Fruit fly (Drosophila melanogaster) whole organism, pupa: ENCODE data around the gene Rac2.

Experiments used
- CG10348 ChIP-seq: fragments of 200-800 bp; sonication (Bioruptor generic); IDR thresholded peaks from 2 replicates; pipeline ENCODE4 v1.3.6; 2022; ENCODE audit warnings: missing biosample characterization, missing genetic modification characterization
- CG12605 ChIP-seq: fragments of 200-800 bp; sonication (Bioruptor generic); IDR thresholded peaks from 2 replicates; pipeline ENCODE4 v1.3.6; 2022; ENCODE audit warnings: missing biosample characterization, missing genetic modification characterization
- CG13204 ChIP-seq: fragments of 200-800 bp; sonication (Bioruptor generic); optimal IDR thresholded peaks from 2 replicates; lab custom pipeline; 2018; ENCODE audit warnings: missing biosample characterization, mild to moderate bottlenecking, missing genetic modification characterization, moderate library complexity
- CG14655 ChIP-seq: fragments of 200-800 bp; sonication (Bioruptor generic); optimal IDR thresholded peaks from 3 replicates; lab custom pipeline; 2017; ENCODE audit warnings: mild to moderate bottlenecking, missing biosample characterization, missing genetic modification reagents, missing genetic modification characterization
- CG15710 ChIP-seq: fragments of 200-800 bp; sonication (Bioruptor generic); optimal IDR thresholded peaks from 2 replicates; lab custom pipeline; 2018; ENCODE audit warnings: missing biosample characterization, mild to moderate bottlenecking, missing genetic modification characterization, moderate library complexity
- CG17806 ChIP-seq: fragments of 200-800 bp; sonication (Bioruptor generic); optimal IDR thresholded peaks from 2 replicates; lab custom pipeline; 2018; ENCODE audit warnings: missing biosample characterization, mild to moderate bottlenecking, missing genetic modification characterization, moderate library complexity
- CG32121 ChIP-seq: fragments of 200-800 bp; sonication (Bioruptor generic); IDR thresholded peaks from 2 replicates; pipeline ENCODE4 v1.3.6; 2022; ENCODE audit warnings: missing biosample characterization, missing genetic modification characterization
- CG34367 ChIP-seq: fragments of 200-800 bp; sonication (Bioruptor generic); optimal IDR thresholded peaks from 2 replicates; lab custom pipeline; 2018; ENCODE audit warnings: missing biosample characterization, mild to moderate bottlenecking, missing genetic modification characterization
- CG4496 ChIP-seq: fragments of 200-800 bp; sonication (Bioruptor generic); IDR thresholded peaks from 3 replicates; pipeline ENCODE4 v1.3.6; 2022; ENCODE audit warnings: missing biosample characterization, missing genetic modification characterization
- CG8159 ChIP-seq: fragments of 200-800 bp; sonication (Bioruptor generic); optimal IDR thresholded peaks from 3 replicates; lab custom pipeline; 2018; ENCODE audit warnings: missing biosample characterization, mild to moderate bottlenecking, missing genetic modification characterization, moderate library complexity
- CG8301 ChIP-seq: fragments of 200-800 bp; sonication (Bioruptor generic); optimal IDR thresholded peaks from 2 replicates; lab custom pipeline; 2018; ENCODE audit warnings: missing biosample characterization, mild to moderate bottlenecking, missing genetic modification characterization
- CG9948 ChIP-seq: fragments of 200-800 bp; sonication (Bioruptor generic); optimal IDR thresholded peaks from 2 replicates; lab custom pipeline; 2018; ENCODE audit warnings: missing biosample characterization, mild to moderate bottlenecking, missing genetic modification characterization, moderate library complexity
- D1 ChIP-seq: fragments of 200-800 bp; sonication (Bioruptor generic); optimal IDR thresholded peaks from 2 replicates; lab custom pipeline; 2018; ENCODE audit warnings: missing biosample characterization, mild to moderate bottlenecking, missing genetic modification characterization, moderate library complexity
- EcR ChIP-seq: fragments of 200-800 bp; sonication (Bioruptor generic); optimal IDR thresholded peaks from 3 replicates; lab custom pipeline; 2019; ENCODE audit warnings: missing biosample characterization, missing genetic modification characterization, mild to moderate bottlenecking, moderate library complexity, missing genetic modification reagents
- Ets98B ChIP-seq: fragments of 200-800 bp; sonication (Bioruptor generic); IDR thresholded peaks from 2 replicates; pipeline ENCODE4 v1.3.6; 2022; ENCODE audit warnings: missing biosample characterization, missing genetic modification characterization
- Pif1A ChIP-seq: fragments of 200-800 bp; sonication (Bioruptor generic); optimal IDR thresholded peaks from 3 replicates; lab custom pipeline; 2016; ENCODE audit warnings: missing biosample characterization, missing genetic modification characterization
- Pif1B ChIP-seq: fragments of 200-800 bp; sonication (Bioruptor generic); optimal IDR thresholded peaks from 3 replicates; lab custom pipeline; 2016; ENCODE audit warnings: missing biosample characterization, missing genetic modification characterization
- Snoo ChIP-seq: fragments of 200-800 bp; sonication (Bioruptor generic); optimal IDR thresholded peaks from 3 replicates; lab custom pipeline; 2017; ENCODE audit warnings: missing biosample characterization, mild to moderate bottlenecking, missing genetic modification characterization, inconsistent platforms
- fd96Ca ChIP-seq: fragments of 200-800 bp; sonication (Bioruptor generic); IDR thresholded peaks from 3 replicates; pipeline ENCODE4 v1.3.6; 2022; ENCODE audit warnings: missing biosample characterization, missing genetic modification characterization
- gl ChIP-seq: fragments of 200-800 bp; sonication (Bioruptor generic); optimal IDR thresholded peaks from 2 replicates; lab custom pipeline; 2018; ENCODE audit warnings: missing biosample characterization, mild to moderate bottlenecking, missing genetic modification characterization
- rn ChIP-seq: fragments of 200-800 bp; sonication (Bioruptor generic); IDR thresholded peaks from 2 replicates; pipeline ENCODE4 v1.3.6; 2022; ENCODE audit warnings: missing biosample characterization, missing genetic modification characterization

Gene Rac2

dm6 chr3L:7397979-7398378 is 37.0 kb downstream of the Rac2 start, which contains the start of gene CG8562:
Gene CG8562, plus strand, starts transcription at chr3L:7398285.
- TF ChIP-seq CG10348 (GFP tag; lab: Robert Waterston, UW) = no peak
- TF ChIP-seq Ets98B = no peak
- TF ChIP-seq CG4496 (GFP tag; lab: Robert Waterston, UW) = no peak
- TF ChIP-seq CG34367 (tag; lab: Kevin White, UChicago) = no peak
- TF ChIP-seq CG8159 (tag; lab: Kevin White, UChicago) = no peak
- no peak for TF ChIP-seq D1 (tag; lab: Kevin White, UChicago)
- TF ChIP-seq CG14655 (GFP tag; lab: Kevin White, UChicago) = no peak
- TF ChIP-seq CG13204 = no peak
- no peak for TF ChIP-seq CG32121 (GFP tag; lab: Robert Waterston, UW)
- no peak for TF ChIP-seq CG8301 (tag; lab: Kevin White, UChicago)
- TF ChIP-seq CG15710 (tag; lab: Kevin White, UChicago) = no peak
- TF ChIP-seq fd96Ca = no peak
- TF ChIP-seq Pif1A (GFP tag; lab: Kevin White, UChicago) = no peak
- TF ChIP-seq gl (tag; lab: Kevin White, UChicago) = no peak
- no peak for TF ChIP-seq EcR
- TF ChIP-seq CG17806 = no peak
- TF ChIP-seq Snoo (tag; lab: Kevin White, UChicago) = no peak
- TF ChIP-seq, all 21 proteins: peak for 0

dm6 chr3L:7396055-7396454 is 38.9 kb downstream of the Rac2 start, which contains the start of gene CG32379:
Gene CG32379, plus strand, starts transcription at chr3L:7396355.
- TF ChIP-seq CG13204 (no peak), Snoo (tag; lab: Kevin White, UChicago) (no peak), CG17806 (no peak), CG8159 (tag; lab: Kevin White, UChicago) (no peak), Pif1A (GFP tag; lab: Kevin White, UChicago) (no peak), CG4496 (GFP tag; lab: Robert Waterston, UW) (no peak), Pif1B (GFP tag; lab: Kevin White, UChicago) (no peak), D1 (tag; lab: Kevin White, UChicago) (no peak), Ets98B (no peak), rn (GFP tag; lab: Robert Waterston, UW) (no peak), fd96Ca (no peak), EcR (no peak), CG32121 (GFP tag; lab: Robert Waterston, UW) (no peak), CG9948 (tag; lab: Kevin White, UChicago) (no peak), CG8301 (tag; lab: Kevin White, UChicago) (no peak)

- no peak for TF ChIP-seq CG4496 (GFP tag; lab: Robert Waterston, UW)
- TF ChIP-seq Pif1A (GFP tag; lab: Kevin White, UChicago) = no peak
- TF ChIP-seq CG8159 (tag; lab: Kevin White, UChicago) = no peak
- TF ChIP-seq CG8301 (tag; lab: Kevin White, UChicago) = no peak
- TF ChIP-seq Ets98B = no peak
- TF ChIP-seq EcR = no peak
- TF ChIP-seq CG14655 (GFP tag; lab: Kevin White, UChicago) = no peak
- TF ChIP-seq D1 (tag; lab: Kevin White, UChicago) = no peak
- TF ChIP-seq, all 21 proteins: peak for 0
These were observed 44.5 kb downstream of the Rac2 start, which contains the start of gene CG8563 for dm6 chr3L:7390442-7390841. Gene CG8563, plus strand, starts transcription at chr3L:7390742.

dm6 chr3L:7390004-7390403 is 45.0 kb downstream of the Rac2 start:
- TF ChIP-seq CG4496 (GFP tag; lab: Robert Waterston, UW) = no peak
- no peak for TF ChIP-seq fd96Ca
- TF ChIP-seq CG15710 (tag; lab: Kevin White, UChicago) = no peak
- TF ChIP-seq CG13204 = no peak
- no peak for TF ChIP-seq CG9948 (tag; lab: Kevin White, UChicago)
- TF ChIP-seq CG12605 (GFP tag; lab: Robert Waterston, UW) = no peak
- TF ChIP-seq CG34367 (tag; lab: Kevin White, UChicago) = no peak
- TF ChIP-seq CG8301 (tag; lab: Kevin White, UChicago) = no peak
- TF ChIP-seq Pif1B (GFP tag; lab: Kevin White, UChicago) = no peak
- TF ChIP-seq CG17806 = no peak
- no peak for TF ChIP-seq CG10348 (GFP tag; lab: Robert Waterston, UW)

DNA sequence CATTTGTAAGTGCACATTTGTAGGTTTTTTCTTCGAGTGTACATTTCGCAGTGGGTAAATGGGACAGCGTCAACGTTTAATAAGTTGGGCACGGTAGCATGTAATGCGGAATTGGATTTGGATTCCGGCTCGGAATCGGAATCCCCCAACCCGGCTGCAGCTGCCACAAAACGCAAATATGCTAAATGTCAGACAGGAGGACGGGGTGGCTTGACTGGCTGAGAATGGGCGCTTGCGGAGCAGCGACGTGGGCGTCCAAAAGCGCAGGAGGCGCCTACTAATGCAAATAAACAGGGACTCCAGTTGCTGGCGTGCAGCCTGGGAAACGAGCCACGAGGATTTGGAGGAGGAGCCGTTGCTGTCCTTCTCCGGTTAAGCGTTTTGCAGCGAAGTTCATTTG is 47.2 kb downstream of the Rac2 start, which contains the start of gene CG8564:
CG8564 (minus strand) TSS at position 101 of the 400 bp plus-strand sequence.
- TF ChIP-seq CG9948 (tag; lab: Kevin White, UChicago) (no peak), CG12605 (GFP tag; lab: Robert Waterston, UW) (no peak)
